Fruit fly (Drosophila melanogaster) whole organism, embryonic: ENCODE data around the gene CG8630.

Experiments used
- B-H1 ChIP-seq: fragments of 200-800 bp; sonication (Bioruptor generic); IDR thresholded peaks from 3 replicates; pipeline ENCODE4 v1.3.6; 2022; ENCODE audit warnings: missing biosample characterization, missing genetic modification characterization
- CG10209 ChIP-seq: fragments of 200-800 bp; sonication (Bioruptor generic); optimal IDR thresholded peaks from 3 replicates; lab custom pipeline; 2017; ENCODE audit warnings: missing biosample characterization, mild to moderate bottlenecking, missing genetic modification characterization, missing genetic modification reagents
- CG11696 ChIP-seq: fragments of 200-800 bp; sonication (Bioruptor generic); IDR thresholded peaks from 2 replicates; pipeline ENCODE4 v1.3.6; 2022; ENCODE audit warnings: missing biosample characterization, missing genetic modification characterization
- CG12236 ChIP-seq: fragments of 200-800 bp; sonication (Bioruptor generic); optimal IDR thresholded peaks from 2 replicates; lab custom pipeline; 2016; ENCODE audit warnings: missing biosample characterization, missing genetic modification characterization
- CG12769 ChIP-seq: fragments of 200-800 bp; sonication (Bioruptor generic); optimal IDR thresholded peaks from 2 replicates; lab custom pipeline; 2019; ENCODE audit warnings: missing biosample characterization, mild to moderate bottlenecking, missing genetic modification characterization, moderate library complexity
- CG13287 ChIP-seq: fragments of 200-800 bp; sonication (Bioruptor generic); IDR thresholded peaks from 2 replicates; pipeline ENCODE4 v1.3.6; 2022; ENCODE audit warnings: missing biosample characterization, missing genetic modification characterization; ENCODE audit not compliant: partially characterized antibody
- CG13894 ChIP-seq: fragments of 200-800 bp; sonication (Bioruptor generic); optimal IDR thresholded peaks from 3 replicates; lab custom pipeline; 2018; ENCODE audit warnings: missing biosample characterization, mild to moderate bottlenecking, missing genetic modification characterization, moderate library complexity
- CG14014 ChIP-seq: fragments of 200-800 bp; sonication (Bioruptor generic); IDR thresholded peaks from 2 replicates; pipeline ENCODE4 v1.3.6; 2022; ENCODE audit warnings: missing biosample characterization, missing genetic modification characterization
- CG17361 ChIP-seq: fragments of 200-800 bp; sonication (Bioruptor generic); IDR thresholded peaks from 3 replicates; pipeline ENCODE4 v1.3.6; 2022; ENCODE audit warnings: missing biosample characterization, missing genetic modification characterization
- CG18262 ChIP-seq: fragments of 200-800 bp; optimal IDR thresholded peaks from 3 replicates; lab custom pipeline; 2019; ENCODE audit warnings: missing biosample characterization, mild to moderate bottlenecking, missing genetic modification characterization, moderate library complexity
- CG2120 ChIP-seq: fragments of 200-800 bp; sonication (Bioruptor generic); optimal IDR thresholded peaks from 3 replicates; lab custom pipeline; 2016; ENCODE audit warnings: missing biosample characterization, missing genetic modification characterization
- CG2678 ChIP-seq: fragments of 200-800 bp; sonication (Bioruptor generic); optimal IDR thresholded peaks from 3 replicates; lab custom pipeline; 2019; ENCODE audit warnings: missing biosample characterization, mild to moderate bottlenecking, missing genetic modification characterization, moderate library complexity
- CG6813 ChIP-seq: fragments of 200-800 bp; sonication (Bioruptor generic); optimal IDR thresholded peaks from 2 replicates; lab custom pipeline; 2017; ENCODE audit warnings: missing biosample characterization, missing genetic modification characterization, mild to moderate bottlenecking, moderate library complexity, missing genetic modification reagents
- CG8478 ChIP-seq: fragments of >200 bp; optimal IDR thresholded peaks from 2 replicates; lab custom pipeline; 2018
- CG9437 ChIP-seq: fragments of 200-800 bp; sonication (Bioruptor generic); optimal IDR thresholded peaks from 2 replicates; lab custom pipeline; 2018; ENCODE audit warnings: missing biosample characterization, mild to moderate bottlenecking, missing genetic modification characterization
- CTCF ChIP-seq: fragments of 200-800 bp; sonication (Bioruptor generic); optimal IDR thresholded peaks from 2 replicates; lab custom pipeline; 2017; ENCODE audit warnings: missing biosample characterization, mild to moderate bottlenecking, missing genetic modification characterization, moderate library complexity
- CrebB ChIP-seq: fragments of 200-800 bp; sonication (Bioruptor generic); optimal IDR thresholded peaks from 3 replicates; lab custom pipeline; 2018; ENCODE audit warnings: missing biosample characterization, mild to moderate bottlenecking, missing genetic modification characterization
- Deaf1 ChIP-seq: fragments of 200-800 bp; optimal IDR thresholded peaks from 3 replicates; lab custom pipeline; 2019; ENCODE audit warnings: missing biosample characterization, mild to moderate bottlenecking, missing genetic modification characterization, moderate library complexity
- ERR ChIP-seq: fragments of 200-800 bp; sonication (Bioruptor generic); optimal IDR thresholded peaks from 2 replicates; lab custom pipeline; 2016; ENCODE audit warnings: missing biosample characterization, missing genetic modification characterization
- Eip74EF ChIP-seq, 2 experiments: fragments of 200-800 bp in 1 of 2; fragments of >200 bp in 1 of 2; sonication (Bioruptor generic) in 1 of 2; optimal IDR thresholded peaks; 2 replicates each; lab custom pipeline; 2017 to 2019; ENCODE audit warnings: missing biosample characterization in 2 of 2, missing genetic modification characterization in 2 of 2, mild to moderate bottlenecking in 1 of 2, moderate library complexity in 1 of 2
- Fer3 ChIP-seq: fragments of 200-800 bp; sonication (Bioruptor generic); optimal IDR thresholded peaks from 2 replicates; lab custom pipeline; 2018; ENCODE audit warnings: missing biosample characterization, mild to moderate bottlenecking, missing genetic modification characterization, moderate library complexity
- HLH54F ChIP-seq: fragments of 200-800 bp; sonication (Bioruptor generic); optimal IDR thresholded peaks from 3 replicates; lab custom pipeline; 2016; ENCODE audit warnings: missing biosample characterization, missing genetic modification characterization
- Kr ChIP-seq: fragments of 200-800 bp; sonication (Bioruptor generic); optimal IDR thresholded peaks from 2 replicates; lab custom pipeline; 2017; ENCODE audit warnings: missing biosample characterization, mild to moderate bottlenecking, missing genetic modification characterization
- MBD-R2 ChIP-seq: fragments of 200-800 bp; sonication (Bioruptor generic); IDR thresholded peaks from 2 replicates; pipeline ENCODE4 v1.3.6; 2022; ENCODE audit warnings: missing biosample characterization, missing genetic modification characterization
- Max ChIP-seq: fragments of 200-800 bp; sonication (Bioruptor generic); optimal IDR thresholded peaks from 2 replicates; lab custom pipeline; 2016; ENCODE audit warnings: missing biosample characterization, mild to moderate bottlenecking, missing genetic modification characterization
- Myb ChIP-seq: fragments of 200-800 bp; sonication (Bioruptor generic); optimal IDR thresholded peaks from 2 replicates; lab custom pipeline; 2016; ENCODE audit warnings: missing biosample characterization, missing genetic modification characterization
- NC2β ChIP-seq: fragments of 200-800 bp; sonication (Bioruptor generic); optimal IDR thresholded peaks from 2 replicates; lab custom pipeline; 2016; ENCODE audit warnings: missing biosample characterization, missing genetic modification characterization
- NFAT ChIP-seq: fragments of 200-800 bp; sonication (Bioruptor generic); IDR thresholded peaks from 2 replicates; pipeline ENCODE4 v1.3.6; 2022; ENCODE audit warnings: missing biosample characterization, missing genetic modification characterization
- Oaz ChIP-seq: fragments of 200-800 bp; sonication (Bioruptor generic); IDR thresholded peaks from 2 replicates; pipeline ENCODE4 v1.3.6; 2022; ENCODE audit warnings: missing biosample characterization, missing genetic modification characterization
- Poxn ChIP-seq: fragments of 200-800 bp; sonication (Bioruptor generic); IDR thresholded peaks from 2 replicates; pipeline ENCODE4 v1.3.6; 2022; ENCODE audit warnings: missing biosample characterization, missing genetic modification characterization
- abd-A ChIP-seq: fragments of 200-800 bp; sonication (Bioruptor generic); optimal IDR thresholded peaks from 3 replicates; lab custom pipeline; 2019; ENCODE audit warnings: missing biosample characterization, mild to moderate bottlenecking, missing genetic modification characterization, moderate library complexity
- chinmo ChIP-seq: fragments of 200-800 bp; sonication (Bioruptor generic); IDR thresholded peaks from 4 replicates; pipeline ENCODE4 v1.3.6; 2022; ENCODE audit warnings: missing biosample characterization, missing genetic modification characterization; ENCODE audit not compliant: partially characterized antibody
- ci ChIP-seq: fragments of 200-800 bp; sonication (Bioruptor generic); IDR thresholded peaks from 3 replicates; pipeline ENCODE4 v1.3.6; 2022; ENCODE audit warnings: missing biosample characterization, missing genetic modification characterization
- dimm ChIP-seq: fragments of 200-800 bp; sonication (Bioruptor generic); IDR thresholded peaks from 2 replicates; pipeline ENCODE4 v1.3.6; 2022; ENCODE audit warnings: missing biosample characterization, missing genetic modification characterization
- ewg ChIP-seq: fragments of 200-800 bp; sonication (Bioruptor generic); optimal IDR thresholded peaks from 3 replicates; lab custom pipeline; 2017; ENCODE audit warnings: mild to moderate bottlenecking, missing biosample characterization, missing genetic modification reagents, missing genetic modification characterization
- h ChIP-seq: fragments of >200 bp; optimal IDR thresholded peaks from 2 replicates; lab custom pipeline; 2017
- her ChIP-seq: fragments of 200-800 bp; sonication (Bioruptor generic); optimal IDR thresholded peaks from 2 replicates; lab custom pipeline; 2016; ENCODE audit warnings: missing biosample characterization, missing genetic modification characterization
- jigr1 ChIP-seq: fragments of 200-800 bp; sonication (Bioruptor generic); IDR thresholded peaks from 3 replicates; pipeline ENCODE4 v1.3.6; 2022; ENCODE audit warnings: missing biosample characterization, missing genetic modification characterization
- jing ChIP-seq: fragments of 200-800 bp; sonication (Bioruptor generic); optimal IDR thresholded peaks from 2 replicates; lab custom pipeline; 2018; ENCODE audit warnings: missing biosample characterization, mild to moderate bottlenecking, missing genetic modification characterization
- klu ChIP-seq: fragments of 200-800 bp; sonication (Bioruptor generic); IDR thresholded peaks from 2 replicates; pipeline ENCODE4 v1.3.6; 2022; ENCODE audit warnings: missing biosample characterization, missing genetic modification characterization
- oc ChIP-seq: fragments of 200-800 bp; sonication (Bioruptor generic); optimal IDR thresholded peaks from 2 replicates; lab custom pipeline; 2018; ENCODE audit warnings: missing biosample characterization, mild to moderate bottlenecking, missing genetic modification characterization, moderate library complexity
- otp ChIP-seq: fragments of 200-800 bp; sonication (Bioruptor generic); IDR thresholded peaks from 3 replicates; pipeline ENCODE4, ENCODE4 v1.3.6; 2022; ENCODE audit warnings: missing biosample characterization, missing genetic modification characterization
- peb ChIP-seq: fragments of 200-800 bp; sonication (Bioruptor generic); IDR thresholded peaks from 2 replicates; pipeline ENCODE4 v1.3.6; 2022; ENCODE audit warnings: missing biosample characterization, missing genetic modification characterization
- repo ChIP-seq: fragments of 200-800 bp; sonication (Bioruptor generic); optimal IDR thresholded peaks from 2 replicates; lab custom pipeline; 2016; ENCODE audit warnings: missing biosample characterization, missing genetic modification characterization
- rib ChIP-seq: fragments of 200-800 bp; sonication (Bioruptor generic); IDR thresholded peaks from 2 replicates; pipeline ENCODE4 v1.3.6; 2022; ENCODE audit warnings: missing biosample characterization, missing genetic modification characterization
- sc ChIP-seq, 3 experiments: fragments of >200 bp in 2 of 3; fragments of 200-800 bp in 1 of 3; sonication (Bioruptor generic) in 1 of 3; optimal IDR thresholded peaks; 2 replicates in 2 of 3; 3 replicates in 1 of 3; lab custom pipeline; 2017; ENCODE audit warnings: mild to moderate bottlenecking in 1 of 3, missing biosample characterization in 1 of 3, missing genetic modification characterization in 1 of 3, missing genetic modification reagents in 1 of 3
- sd ChIP-seq: fragments of 200-800 bp; sonication (Bioruptor generic); optimal IDR thresholded peaks from 3 replicates; lab custom pipeline; 2018; ENCODE audit warnings: missing biosample characterization, mild to moderate bottlenecking, missing genetic modification characterization, moderate library complexity
- sens ChIP-seq: fragments of 200-800 bp; sonication (Bioruptor generic); peaks from one replicate; lab custom pipeline; 2016; ENCODE audit warnings: missing biosample characterization, missing genetic modification characterization
- so ChIP-seq: fragments of 200-800 bp; sonication (Bioruptor generic); IDR thresholded peaks from 3 replicates; pipeline ENCODE4 v1.3.6; 2022; ENCODE audit warnings: missing biosample characterization, missing genetic modification characterization
- z ChIP-seq: fragments of 200-800 bp; sonication (Bioruptor generic); IDR thresholded peaks from 3 replicates; pipeline ENCODE4 v1.3.6; 2022; ENCODE audit warnings: missing biosample characterization, missing genetic modification characterization

CG8630 gene

dm6 chr3R:13319873-13320272 lies 40.4 kb downstream of the CG8630 start (continued):
- TF ChIP-seq ewg, result peak; percentile 7
- TF ChIP-seq sc (optimal IDR thresholded peaks at IDR 0.05; lab: Kevin White, UChicago), result no peak
- TF ChIP-seq sc (GFP tag; optimal IDR thresholded peaks at IDR 0.05; lab: Kevin White, UChicago), result peak; percentile 27
- TF ChIP-seq otp (GFP tag; lab: Robert Waterston, UW), result no peak
- 0 out of 2 replicates have a peak, but pooled peaks have one; percentile 20 for TF ChIP-seq Oaz
- TF ChIP-seq CG10209 (GFP tag; lab: Kevin White, UChicago), result peak; percentile 5
- TF ChIP-seq CG6813 (GFP tag; lab: Kevin White, UChicago), result peak; percentile 20
- TF ChIP-seq CG11696 (GFP tag; lab: Robert Waterston, UW), result peak; percentile 67
- TF ChIP-seq peb (GFP tag; lab: Robert Waterston, UW), result 0 out of 2 replicates have a peak, but pooled peaks have one; percentile 11
- TF ChIP-seq CG9437 (GFP tag; lab: Kevin White, UChicago), result peak; percentile 5
- peak; percentile 19 for TF ChIP-seq Fer3 (tag; lab: Kevin White, UChicago)
- TF ChIP-seq z (GFP tag; lab: Robert Waterston, UW), result peak; percentile 51; the same call in 1 of the 3 replicates
- TF ChIP-seq B-H1, result no peak
- TF ChIP-seq CG2120, result no peak
- TF ChIP-seq CG13287 (GFP tag; lab: Robert Waterston, UW), result no peak
- TF ChIP-seq ci (GFP tag; lab: Robert Waterston, UW), result peak; percentile 85
- TF ChIP-seq sens (GFP tag; lab: Kevin White, UChicago), result peak; percentile 84

DNA sequence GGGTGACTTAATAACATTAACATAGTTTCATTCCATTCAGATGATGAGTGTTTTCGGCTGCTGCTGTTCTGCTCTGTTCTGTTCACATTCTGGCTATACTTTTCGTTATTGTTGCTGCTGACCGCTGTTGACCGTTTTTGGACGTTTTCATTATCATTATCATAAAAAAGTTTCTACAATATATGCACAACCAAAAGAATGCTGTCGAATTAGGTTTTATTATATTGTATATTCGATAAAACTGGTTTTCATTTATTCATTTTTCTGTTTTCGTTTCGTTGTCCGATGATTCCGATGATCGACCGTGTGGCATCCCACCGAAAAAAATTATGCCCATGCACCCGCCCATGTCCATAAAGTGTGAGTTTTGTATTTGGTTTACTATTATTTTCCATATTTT lies 53.5 kb downstream of the CG8630 start:
- TF ChIP-seq chinmo, result peak; percentile 80; the same call in 2 of the 4 replicates
- peak; percentile 2 for TF ChIP-seq CG13894 (tag; lab: Kevin White, UChicago)
- peak; percentile 81 for TF ChIP-seq sd (tag; lab: Kevin White, UChicago)
- TF ChIP-seq abd-A (tag; lab: Kevin White, UChicago), result peak; percentile 57
- TF ChIP-seq dimm, result no peak

DNA sequence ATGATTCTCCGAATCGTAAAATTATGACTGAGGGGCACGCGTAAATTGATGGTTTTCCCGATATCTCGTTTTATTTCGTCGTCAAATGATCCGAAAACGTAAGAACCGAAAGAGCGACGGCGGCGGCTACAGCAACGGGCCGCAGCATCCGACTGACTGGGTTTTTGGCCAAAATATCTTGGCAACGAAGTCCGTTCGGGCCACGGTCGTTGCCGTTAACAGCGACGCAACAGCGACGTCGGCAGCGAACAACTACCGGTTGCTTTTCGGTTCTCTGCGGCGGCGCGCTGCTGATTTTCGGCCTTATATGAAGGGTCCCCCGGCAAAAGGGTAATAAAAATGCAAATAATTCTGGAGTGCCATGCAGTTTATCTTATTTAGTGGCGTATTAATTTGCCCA lies 54.5 kb downstream of the CG8630 start, which contains the start of gene PK2-R2:
PK2-R2 (minus strand) TSS at position 160 of the 400 bp plus-strand sequence.
- TF ChIP-seq Myb (GFP tag; lab: Kevin White, UChicago) (no peak), ERR (GFP tag; lab: Kevin White, UChicago) (no peak), HLH54F (no peak), h (no peak), abd-A (tag; lab: Kevin White, UChicago) (peak; percentile 23), Poxn (GFP tag; lab: Robert Waterston, UW) (no peak), CG14014 (no peak), jigr1 (GFP tag; lab: Robert Waterston, UW) (no peak), repo (GFP tag; lab: Kevin White, UChicago) (no peak), Max (GFP tag; lab: Kevin White, UChicago) (no peak), CG12769 (peak; percentile 15), oc (no peak), so (GFP tag; lab: Robert Waterston, UW) (no peak), peb (GFP tag; lab: Robert Waterston, UW) (no peak), CG12236 (GFP tag; lab: Kevin White, UChicago) (no peak), Eip74EF (GFP tag; optimal IDR thresholded peaks at IDR 0.05; lab: Kevin White, UChicago) (no peak), CG13894 (tag; lab: Kevin White, UChicago) (peak; percentile 56), NFAT (no peak), CG8478 (lab: Kevin White, UChicago) (no peak), jing (GFP tag; lab: Kevin White, UChicago) (no peak), Deaf1 (tag; lab: Kevin White, UChicago) (peak; percentile 90), CG2678 (tag; lab: Kevin White, UChicago) (no peak), NC2β (no peak), rib (no peak), CrebB (no peak), Kr (GFP tag; lab: Kevin White, UChicago) (no peak), her (no peak), CG18262 (tag; lab: Kevin White, UChicago) (no peak), CTCF (GFP tag; lab: Kevin White, UChicago) (no peak), klu (no peak), CG17361 (GFP tag; lab: Robert Waterston, UW) (no peak), MBD-R2 (GFP tag; lab: Robert Waterston, UW) (no peak)
